Worm (Caenorhabditis elegans) whole organism, young adult: ENCODE results near the gene K01A12.2.
"Not testable (repeated sequence)": the region's sequence is repeated elsewhere in the genome, so short reads cannot be mapped to it uniquely, and the experiment has no call there.

Experiments used
- B0261.1 ChIP-seq: sonication (generic microtip); optimal IDR thresholded peaks from 2 replicates; lab custom pipeline; 2016; ENCODE audit warnings: mild to moderate bottlenecking, missing genetic modification characterization, moderate library complexity, missing compliant biosample characterization
- B0336.3 ChIP-seq: fragments of 200-800 bp; sonication (Bioruptor generic); IDR thresholded peaks from 2 replicates; pipeline ENCODE4 v1.3.6; 2022; ENCODE audit warnings: missing genetic modification characterization, missing compliant biosample characterization
- D2030.7 ChIP-seq: fragments of 200-800 bp; sonication (Bioruptor generic); IDR thresholded peaks from 2 replicates; pipeline ENCODE4 v1.3.6; 2022; ENCODE audit warnings: missing genetic modification reagents, missing genetic modification characterization, missing compliant biosample characterization
- F22D6.2 ChIP-seq: sonication (generic microtip); optimal IDR thresholded peaks from 2 replicates; lab custom pipeline; 2016; ENCODE audit warnings: mild to moderate bottlenecking, missing genetic modification characterization, missing compliant biosample characterization
- F23B12.7 ChIP-seq: sonication (generic microtip); optimal IDR thresholded peaks from 2 replicates; lab custom pipeline; 2017; ENCODE audit warnings: missing genetic modification characterization, mild to moderate bottlenecking, missing compliant biosample characterization, antibody characterized with exemption, moderate library complexity; ENCODE audit not compliant: insufficient read depth
- F37B4.10 ChIP-seq: fragments of 200-800 bp; sonication (Bioruptor generic); IDR thresholded peaks from 2 replicates; pipeline ENCODE4 v1.3.6; 2022; ENCODE audit warnings: missing genetic modification characterization, missing compliant biosample characterization
- T07F8.4 ChIP-seq: sonication (generic microtip); optimal IDR thresholded peaks from 2 replicates; lab custom pipeline; 2016; ENCODE audit warnings: mild to moderate bottlenecking, missing genetic modification characterization, moderate library complexity, missing compliant biosample characterization
- Y53F4B.3 ChIP-seq: fragments of 200-800 bp; sonication (Bioruptor generic); IDR thresholded peaks from 2 replicates; pipeline ENCODE4 v1.3.6; 2022; ENCODE audit warnings: missing genetic modification reagents, missing genetic modification characterization, missing compliant biosample characterization
- Y79H2A.3 ChIP-seq: fragments of 200-800 bp; sonication (Bioruptor generic); conservative IDR thresholded peaks from 2 replicates; pipeline ENCODE4 v1.3.6; 2022; ENCODE audit warnings: missing genetic modification reagents, missing genetic modification characterization, missing compliant biosample characterization
- athp-1 ChIP-seq: sonication (generic microtip); optimal IDR thresholded peaks from 2 replicates; lab custom pipeline; 2017; ENCODE audit warnings: mild to moderate bottlenecking, missing genetic modification characterization, missing compliant biosample characterization
- bed-1 ChIP-seq: fragments of 200-800 bp; sonication (Bioruptor generic); IDR thresholded peaks from 2 replicates; pipeline ENCODE4 v1.3.6; 2022; ENCODE audit warnings: missing genetic modification reagents, missing genetic modification characterization, missing compliant biosample characterization
- bed-2 ChIP-seq: fragments of 200-800 bp; sonication (Bioruptor generic); IDR thresholded peaks from 2 replicates; pipeline ENCODE4 v1.3.6; 2022; ENCODE audit warnings: missing genetic modification reagents, missing genetic modification characterization, missing compliant biosample characterization
- cebp-2 ChIP-seq: fragments of 200-800 bp; sonication (Bioruptor generic); IDR thresholded peaks from 2 replicates; pipeline ENCODE4 v1.3.6; 2022; ENCODE audit warnings: missing genetic modification characterization, missing compliant biosample characterization
- ceh-91 ChIP-seq: fragments of 200-800 bp; sonication (Bioruptor generic); IDR thresholded peaks from 2 replicates; pipeline ENCODE4 v1.3.6; 2022; ENCODE audit warnings: missing genetic modification reagents, missing genetic modification characterization, missing compliant biosample characterization
- chd-7 ChIP-seq: sonication (generic microtip); optimal IDR thresholded peaks from 2 replicates; lab custom pipeline; 2016; ENCODE audit warnings: mild to moderate bottlenecking, missing genetic modification characterization, moderate library complexity, missing compliant biosample characterization
- dpl-1 ChIP-seq: fragments of 150-350 bp; optimal IDR thresholded peaks from 2 replicates; lab custom pipeline; 2014; ENCODE audit warnings: missing biosample characterization, missing genetic modification reagents, missing genetic modification characterization
- efl-1 ChIP-seq: fragments of 150-350 bp; optimal IDR thresholded peaks from 2 replicates; lab custom pipeline; 2014; ENCODE audit warnings: missing biosample characterization, missing genetic modification reagents, missing genetic modification characterization
- ekl-4 ChIP-seq: fragments of 200-800 bp; sonication (Bioruptor generic); IDR thresholded peaks from 2 replicates; pipeline ENCODE4 v1.3.6; 2022; ENCODE audit warnings: missing genetic modification reagents, missing genetic modification characterization, missing compliant biosample characterization
- hrde-1 ChIP-seq: sonication (generic microtip); optimal IDR thresholded peaks from 2 replicates; lab custom pipeline; 2016; ENCODE audit warnings: missing genetic modification characterization, mild to moderate bottlenecking, missing compliant biosample characterization, moderate library complexity, missing genotype, missing genetic modification reagents, borderline replicate concordance
- lag-1 ChIP-seq: fragments of 200-800 bp; sonication (Bioruptor generic); IDR thresholded peaks from 2 replicates; pipeline ENCODE4 v1.3.6; 2022; ENCODE audit warnings: missing genetic modification reagents, missing genetic modification characterization, missing compliant biosample characterization
- let-526 ChIP-seq: fragments of 200-800 bp; sonication (Bioruptor generic); IDR thresholded peaks from 2 replicates; pipeline ENCODE4 v1.3.6; 2022; ENCODE audit warnings: missing genetic modification reagents, missing genetic modification characterization, missing compliant biosample characterization
- lin-35 ChIP-seq, 3 experiments: fragments of 150-350 bp in 2 of 3; sonication (generic microtip) in 1 of 3; optimal IDR thresholded peaks; 2 replicates each; lab custom pipeline; 2014 to 2018; ENCODE audit warnings: missing biosample characterization in 3 of 3, missing genetic modification characterization in 3 of 3, missing genetic modification reagents in 3 of 3
- lsy-27 ChIP-seq: sonication (generic microtip); optimal IDR thresholded peaks from 2 replicates; lab custom pipeline; 2017; ENCODE audit warnings: missing genetic modification characterization, mild to moderate bottlenecking, missing compliant biosample characterization, antibody characterized with exemption, missing genotype, borderline replicate concordance; ENCODE audit not compliant: insufficient read depth
- madf-10 ChIP-seq: sonication (generic microtip); optimal IDR thresholded peaks from 2 replicates; lab custom pipeline; 2016; ENCODE audit warnings: mild to moderate bottlenecking, missing genetic modification characterization, missing compliant biosample characterization
- mcd-1 ChIP-seq: fragments of 200-800 bp; sonication (Bioruptor generic); IDR thresholded peaks from 2 replicates; pipeline ENCODE4 v1.3.6; 2022; ENCODE audit warnings: missing genetic modification reagents, missing genetic modification characterization, missing compliant biosample characterization
- mel-28 ChIP-seq: sonication (generic microtip); optimal IDR thresholded peaks from 2 replicates; lab custom pipeline; 2016; ENCODE audit warnings: borderline replicate concordance, mild to moderate bottlenecking, missing genetic modification characterization, missing compliant biosample characterization
- nfyb-1 ChIP-seq: fragments of 200-800 bp; sonication (Bioruptor generic); IDR thresholded peaks from 2 replicates; pipeline ENCODE4 v1.3.6; 2022; ENCODE audit warnings: missing genetic modification reagents, missing genetic modification characterization, missing compliant biosample characterization
- repo-1 ChIP-seq: sonication (generic microtip); optimal IDR thresholded peaks from 2 replicates; lab custom pipeline; 2017; ENCODE audit warnings: mild to moderate bottlenecking, missing genetic modification characterization, missing compliant biosample characterization
- sdz-38 ChIP-seq: sonication (generic microtip); optimal IDR thresholded peaks from 2 replicates; lab custom pipeline; 2016; ENCODE audit warnings: missing genotype, missing genetic modification characterization, missing compliant biosample characterization
- snpc-1.1 ChIP-seq: sonication (generic microtip); optimal IDR thresholded peaks from 2 replicates; lab custom pipeline; 2017; ENCODE audit warnings: missing genetic modification characterization, mild to moderate bottlenecking, missing compliant biosample characterization, antibody characterized with exemption, moderate library complexity, missing genotype, missing genetic modification reagents; ENCODE audit not compliant: insufficient read depth
- snpc-3.4 ChIP-seq: sonication (generic microtip); optimal IDR thresholded peaks from 2 replicates; lab custom pipeline; 2017; ENCODE audit warnings: missing genetic modification characterization, mild to moderate bottlenecking, missing compliant biosample characterization, antibody characterized with exemption, moderate library complexity, missing genotype, missing genetic modification reagents
- snpc-4 ChIP-seq, 5 experiments: fragments of 150-350 bp in 1 of 5; sonication (generic microtip) in 4 of 5; optimal IDR thresholded peaks; 2 replicates each; lab custom pipeline; 2014 to 2018; ENCODE audit warnings: missing genetic modification characterization in 5 of 5, missing biosample characterization in 3 of 5, antibody characterized with exemption in 2 of 5, mild to moderate bottlenecking in 2 of 5, missing compliant biosample characterization in 2 of 5, missing genotype in 2 of 5, moderate library complexity in 2 of 5, missing genetic modification reagents in 1 of 5
- somi-1 ChIP-seq: fragments of 200-800 bp; sonication (Bioruptor generic); optimal IDR thresholded peaks from 2 replicates; lab custom pipeline; 2018; ENCODE audit warnings: mild to moderate bottlenecking, missing genetic modification characterization, missing compliant biosample characterization
- tbp1 ChIP-seq: fragments of 200-800 bp; sonication (Bioruptor generic); optimal IDR thresholded peaks from 2 replicates; lab custom pipeline; 2018; ENCODE audit warnings: mild to moderate bottlenecking, missing genetic modification characterization, missing compliant biosample characterization
- tbx-9 ChIP-seq: sonication (generic microtip); optimal IDR thresholded peaks from 2 replicates; lab custom pipeline; 2016; ENCODE audit warnings: borderline replicate concordance, missing genetic modification characterization, inconsistent platforms, missing compliant biosample characterization
- unc-130 ChIP-seq: sonication (generic microtip); optimal IDR thresholded peaks from 2 replicates; lab custom pipeline; 2016; ENCODE audit warnings: missing genetic modification reagents, missing genetic modification characterization, missing compliant biosample characterization
- xnd-1 ChIP-seq: sonication (generic microtip); optimal IDR thresholded peaks from 2 replicates; lab custom pipeline; 2016; ENCODE audit warnings: missing genotype, missing genetic modification reagents, missing genetic modification characterization, missing compliant biosample characterization
- zim-3 ChIP-seq: sonication (generic microtip); optimal IDR thresholded peaks from 2 replicates; lab custom pipeline; 2017; ENCODE audit warnings: mild to moderate bottlenecking, missing genetic modification characterization, moderate library complexity, missing compliant biosample characterization
- ztf-25 ChIP-seq: fragments of 200-800 bp; sonication (Bioruptor generic); IDR thresholded peaks from 2 replicates; pipeline ENCODE4 v1.3.6; 2022; ENCODE audit warnings: missing genetic modification reagents, missing genetic modification characterization, missing compliant biosample characterization
- ztf-26 ChIP-seq: sonication (generic microtip); optimal IDR thresholded peaks from 2 replicates; lab custom pipeline; 2017; ENCODE audit warnings: missing genetic modification characterization, missing compliant biosample characterization

The K01A12.2 gene

ce11 chrX:8608756-8609155 lies 4.4 kb upstream of the K01A12.2 start (continued):
- TF ChIP-seq somi-1 (GFP tag; lab: Kevin White, UChicago), result peak; percentile 69
- no peak for TF ChIP-seq madf-10 (tag; lab: Kevin White, UChicago)
- TF ChIP-seq ztf-26 (tag; lab: Kevin White, UChicago), result peak; percentile 73
- peak; percentile 71 for TF ChIP-seq chd-7
- TF ChIP-seq repo-1 (tag; lab: Kevin White, UChicago), result no peak
- TF ChIP-seq ztf-25 (GFP tag; lab: Robert Waterston, UW), result peak; percentile 27; the same call in 1 of the 2 replicates
- no peak for TF ChIP-seq F37B4.10 (GFP tag; lab: Robert Waterston, UW)
- TF ChIP-seq F23B12.7, result peak; percentile 53
- peak; percentile 88 for TF ChIP-seq B0261.1
- peak; percentile 80 for TF ChIP-seq zim-3 (tag; lab: Kevin White, UChicago)
- TF ChIP-seq tbp1 (GFP tag; lab: Kevin White, UChicago), result peak; percentile 90
- peak in 1 of 3 experiments; percentile 15 for TF ChIP-seq lin-35 (GFP tag; optimal IDR thresholded peaks at IDR 0.05; lab: Kevin White, UChicago)
- peak; percentile 33 for TF ChIP-seq snpc-3.4
- peak; percentile 1 for TF ChIP-seq unc-130
- TF ChIP-seq mcd-1 (GFP tag; lab: Robert Waterston, UW), result no peak; the same call in none of the 2 replicates
- TF ChIP-seq T07F8.4 (tag; lab: Kevin White, UChicago), result peak; percentile 53
- no peak for TF ChIP-seq efl-1 (GFP tag; lab: Kevin White, UChicago)
- no peak for TF ChIP-seq ceh-91 (GFP tag; lab: Robert Waterston, UW)
- no peak for TF ChIP-seq F22D6.2 (tag; lab: Kevin White, UChicago)
- no peak for TF ChIP-seq B0336.3 (GFP tag; lab: Robert Waterston, UW)
- peak; percentile 32 for TF ChIP-seq snpc-1.1 (tag; lab: Kevin White, UChicago)
- TF ChIP-seq snpc-4 (GFP tag; optimal IDR thresholded peaks at IDR 0.05; lab: Kevin White, UChicago), result peak; percentile 47
- peak in 2 of 4 experiments; percentile 51 to 60 for TF ChIP-seq snpc-4 (tag; optimal IDR thresholded peaks at IDR 0.05; lab: Kevin White, UChicago)
- 0 out of 2 replicates have a peak, but pooled peaks have one; percentile 67 for TF ChIP-seq cebp-2
- peak; percentile 53 for TF ChIP-seq hrde-1 (tag; lab: Kevin White, UChicago)
- peak; percentile 49; the same call in 1 of the 2 replicates for TF ChIP-seq D2030.7
- peak; percentile 66; the same call in 1 of the 2 replicates for TF ChIP-seq ekl-4 (GFP tag; lab: Robert Waterston, UW)
- TF ChIP-seq nfyb-1 (GFP tag; lab: Robert Waterston, UW), result peak; percentile 75
- TF ChIP-seq mel-28 (tag; lab: Kevin White, UChicago), result no peak
- TF ChIP-seq bed-2, result no peak

- TF ChIP-seq xnd-1 (tag; lab: Kevin White, UChicago); athp-1; let-526: not testable (repeated sequence)
- TF ChIP-seq, all 124 proteins: peak for 0; not testable (repeated sequence) for 124
Measured at ce11 chrX:8610606-8611005, 2.5 kb upstream of the K01A12.2 start, which contains the start of gene K01A12.4. Gene K01A12.4 (plus strand): TSS chrX:8610906.

- TF ChIP-seq Y79H2A.3 (GFP tag; lab: Robert Waterston, UW) (no peak), Y53F4B.3 (no peak), bed-1 (GFP tag; lab: Robert Waterston, UW) (no peak), lin-35 (GFP tag; optimal IDR thresholded peaks at IDR 0.05; lab: Kevin White, UChicago) (no peak), bed-2 (no peak), somi-1 (GFP tag; lab: Kevin White, UChicago) (no peak), lag-1 (GFP tag; lab: Robert Waterston, UW) (no peak), nfyb-1 (GFP tag; lab: Robert Waterston, UW) (no peak), sdz-38 (no peak), dpl-1 (GFP tag; lab: Kevin White, UChicago) (no peak), lsy-27 (tag; lab: Kevin White, UChicago) (no peak), tbx-9 (tag; lab: Kevin White, UChicago) (no peak)
Measured at ce11 chrX:8612278-8612677, 875 bp upstream of the K01A12.2 start.
